Fruit fly (Drosophila melanogaster): ENCODE measurements around the gene tara.
A peak's percentile ranks its signal among the peaks of the same experiment; 100 is the strongest.

tara gene

dm6 chr3R:16309302-16310080 lies 84.0 kb downstream of the tara start (continued):
- TF ChIP-seq Sin3A (optimal IDR thresholded peaks at IDR 0.05) (no peak), slou (GFP tag; optimal IDR thresholded peaks at IDR 0.05) (no peak), org-1 (GFP tag; optimal IDR thresholded peaks at IDR 0.05) (no peak), tgo (GFP tag; IDR thresholded peaks at IDR 0.05) (peak; percentile 39; the same call in 2 of the 3 replicates), CG9817 (tag; optimal IDR thresholded peaks at IDR 0.05) (no peak), CG7839 (tag; optimal IDR thresholded peaks at IDR 0.05) (peak; percentile 35), Dfd (GFP tag; optimal IDR thresholded peaks at IDR 0.05) (no peak), CG8944 (GFP tag; optimal IDR thresholded peaks at IDR 0.05) (peak; percentile 28), CG1792 (GFP tag; optimal IDR thresholded peaks at IDR 0.05) (peak; percentile 13), CG1024 (GFP tag; IDR thresholded peaks at IDR 0.05) (no peak), zen2 (GFP tag; IDR thresholded peaks at IDR 0.05; ENCODE audit: partially characterized antibody) (0 out of 3 replicates have a peak, but pooled peaks have one; percentile 9), cas (GFP tag; IDR thresholded peaks at IDR 0.05) (no peak), pan (optimal IDR thresholded peaks at IDR 0.05) (no peak), pan (GFP tag; optimal IDR thresholded peaks at IDR 0.05 in 1 of 2, IDR thresholded peaks at IDR 0.05 in 1 of 2) (peak in 1 of 2 experiments; percentile 38), CG13894 (tag; optimal IDR thresholded peaks at IDR 0.05) (no peak), CG8924 (tag; optimal IDR thresholded peaks at IDR 0.05) (no peak), CG13775 (GFP tag; optimal IDR thresholded peaks at IDR 0.05) (peak; percentile 2), sob (GFP tag; IDR thresholded peaks at IDR 0.05) (peak; percentile 45; the same call in 1 of the 2 replicates), gsb-n (tag; optimal IDR thresholded peaks at IDR 0.05) (no peak), Kr (GFP tag; optimal IDR thresholded peaks at IDR 0.05) (no peak), chif (GFP tag; optimal IDR thresholded peaks at IDR 0.05) (peak in 1 of 2 experiments; percentile 11), pnt (GFP tag; optimal IDR thresholded peaks at IDR 0.05) (peak; percentile 18), zfh2 (GFP tag; optimal IDR thresholded peaks at IDR 0.05) (peak; percentile 10)
